Worm (Caenorhabditis elegans): ENCODE data around the gene gspd-1.
A peak's percentile ranks its signal among the peaks of the same experiment; 100 is the strongest.

Gene gspd-1

DNA sequence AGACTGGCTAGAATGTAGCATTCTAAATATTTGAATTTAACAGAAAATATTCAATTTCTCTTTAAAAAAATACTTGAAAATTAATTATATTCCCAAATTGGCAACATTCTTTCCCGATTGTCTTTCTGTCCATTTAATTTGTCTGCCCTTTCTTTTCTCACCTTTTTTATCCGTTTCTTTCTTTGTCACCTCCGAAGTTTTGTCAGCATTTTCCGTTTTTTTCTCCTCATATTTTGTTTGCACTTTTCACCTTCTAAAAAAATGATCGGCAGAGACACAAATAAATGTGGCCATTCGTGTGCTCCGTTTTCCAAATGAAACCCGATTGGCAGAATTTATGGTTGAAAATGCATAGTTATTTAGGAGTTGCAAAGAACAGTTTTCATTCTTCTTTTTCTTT, 1.1 kb upstream of the gspd-1 start:
- TF ChIP-seq ZK337.2 (GFP tag; IDR thresholded peaks at IDR 0.05) (no peak), lin-1 (GFP tag; IDR thresholded peaks at IDR 0.05) (no peak), mep-1 (tag; optimal IDR thresholded peaks at IDR 0.05) (no peak), lin-29 (GFP tag; IDR thresholded peaks at IDR 0.05) (no peak), fkh-10 (GFP tag; optimal IDR thresholded peaks at IDR 0.05) (no peak), mdl-1 (tag; optimal IDR thresholded peaks at IDR 0.05) (no peak)

ce11 chrIV:11316640-11317039, 579 bp upstream of the gspd-1 start:
- TF ChIP-seq nhr-76 (tag; optimal IDR thresholded peaks at IDR 0.05), result no peak
- TF ChIP-seq unc-62 (GFP tag; optimal IDR thresholded peaks at IDR 0.05 in 1 of 2), result peak in 1 of 2 experiments; percentile 85
- TF ChIP-seq unc-62 (tag; optimal IDR thresholded peaks at IDR 0.05), result no peak
- TF ChIP-seq daf-8 (GFP tag; IDR thresholded peaks at IDR 0.05), result no peak

DNA sequence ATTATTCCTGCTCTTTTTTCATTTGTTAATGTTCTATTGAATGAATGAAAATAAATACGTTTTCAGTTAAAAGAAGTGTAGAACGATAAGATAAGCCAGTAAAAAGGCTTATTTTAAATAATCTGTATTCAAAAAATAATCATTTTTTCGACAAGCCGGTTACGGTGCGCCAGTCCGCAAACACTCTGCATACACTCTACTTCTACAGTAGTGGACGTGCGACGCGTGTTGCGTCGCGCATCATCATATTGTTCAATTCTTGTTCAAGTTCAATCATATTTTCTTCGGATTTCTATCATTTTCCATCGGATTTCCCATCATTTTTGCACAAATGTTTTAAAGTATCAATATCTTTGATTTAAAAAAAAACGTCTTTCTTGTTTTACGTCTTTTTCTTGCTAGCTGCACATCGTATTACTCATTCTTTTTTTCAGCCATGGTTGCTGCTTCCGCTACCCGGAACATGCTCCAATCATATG, 2.7 kb downstream of the gspd-1 start, which contains the start of gene B0035.18:
Gene B0035.18, plus strand, starts transcription at position 429 of the 479 bp plus-strand sequence.
- TF ChIP-seq unc-130 (GFP tag; optimal IDR thresholded peaks at IDR 0.05) (peak; percentile 2), lsy-2 (tag; optimal IDR thresholded peaks at IDR 0.05) (peak in 1 of 2 experiments; percentile 12), pqm-1 (tag; optimal IDR thresholded peaks at IDR 0.05) (no peak)

ce11 chrIV:11320500-11320899, 3.3 kb downstream of the gspd-1 start, which contains the start of gene edg-1:
Gene edg-1 (plus strand): TSS chrIV:11320800.
- no peak for TF ChIP-seq daf-16 (GFP tag; optimal IDR thresholded peaks at IDR 0.05)
- TF ChIP-seq daf-16 (tag; optimal IDR thresholded peaks at IDR 0.05), result peak; percentile 9
- no peak for TF ChIP-seq duxl-1 (tag; optimal IDR thresholded peaks at IDR 0.05; ENCODE audit: poor library complexity)
- TF ChIP-seq nhr-11 (tag; optimal IDR thresholded peaks at IDR 0.05), result no peak
- no peak for TF ChIP-seq unc-39 (tag; optimal IDR thresholded peaks at IDR 0.05)
- no peak for TF ChIP-seq mxl-2 (GFP tag; conservative IDR thresholded peaks at IDR 0.05)

DNA sequence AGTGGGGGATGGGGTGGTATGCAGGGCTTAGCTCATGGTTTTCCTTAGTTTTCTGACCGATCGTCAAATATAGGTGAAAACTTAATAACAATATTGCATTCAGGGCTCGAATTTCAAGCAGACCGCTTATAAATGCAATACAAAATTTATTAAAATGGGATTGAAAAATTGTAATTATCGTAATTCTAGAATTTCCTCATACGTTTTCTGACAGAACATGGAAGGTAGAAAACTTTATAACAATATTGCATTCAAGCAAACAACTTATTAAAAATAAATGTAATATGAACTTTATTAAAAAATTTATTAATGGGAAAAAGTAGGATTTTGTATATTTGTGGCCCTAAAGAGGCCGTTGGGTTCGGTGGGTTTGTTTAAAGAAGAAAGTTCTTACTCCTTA, 6.4 kb downstream of the gspd-1 start:
- no peak for TF ChIP-seq attf-4 (tag; optimal IDR thresholded peaks at IDR 0.05)
- no peak for TF ChIP-seq pha-4 (GFP tag; IDR thresholded peaks at IDR 0.05)
- no peak for TF ChIP-seq pha-4 (tag; optimal IDR thresholded peaks at IDR 0.05)
- TF ChIP-seq nhr-25 (tag; optimal IDR thresholded peaks at IDR 0.05; ENCODE audit: borderline replicate concordance, insufficient read depth), result no peak
- no peak for TF ChIP-seq nhr-111 (GFP tag; optimal IDR thresholded peaks at IDR 0.05)
- TF ChIP-seq hmg-1.1 (GFP tag; IDR thresholded peaks at IDR 0.05), result no peak
- TF ChIP-seq zfp-2 (tag; optimal IDR thresholded peaks at IDR 0.05), result no peak
- TF ChIP-seq nhr-28 (tag; optimal IDR thresholded peaks at IDR 0.05), result no peak
- TF ChIP-seq fkh-10 (GFP tag; optimal IDR thresholded peaks at IDR 0.05), result no peak
- TF ChIP-seq daf-8 (GFP tag; IDR thresholded peaks at IDR 0.05), result no peak
- no peak for TF ChIP-seq egl-27 (tag; optimal IDR thresholded peaks at IDR 0.05)
- TF ChIP-seq ZK546.5 (tag; optimal IDR thresholded peaks at IDR 0.05), result no peak
- no peak for TF ChIP-seq mdt-29 (GFP tag; IDR thresholded peaks at IDR 0.05)
- no peak for TF ChIP-seq gei-8 (GFP tag; optimal IDR thresholded peaks at IDR 0.05)
- no peak for TF ChIP-seq zip-2 (tag; optimal IDR thresholded peaks at IDR 0.05)
- TF ChIP-seq arid-1 (GFP tag; conservative IDR thresholded peaks at IDR 0.05), result 0 out of 2 replicates have a peak, but pooled peaks have one; percentile 41
- no peak for TF ChIP-seq nhr-77 (tag; optimal IDR thresholded peaks at IDR 0.05)
- TF ChIP-seq ztf-7 (tag; optimal IDR thresholded peaks at IDR 0.05), result no peak
- no peak for TF ChIP-seq unc-62 (GFP tag; optimal IDR thresholded peaks at IDR 0.05 in 1 of 2)
- TF ChIP-seq unc-62 (tag; optimal IDR thresholded peaks at IDR 0.05), result no peak
- TF ChIP-seq dmd-8 (GFP tag; IDR thresholded peaks at IDR 0.05), result 0 out of 2 replicates have a peak, but pooled peaks have one; percentile 4
- no peak for TF ChIP-seq hlh-11 (tag; optimal IDR thresholded peaks at IDR 0.05)
- TF ChIP-seq daf-19 (GFP tag; conservative IDR thresholded peaks at IDR 0.05), result no peak
- TF ChIP-seq D1046.2 (GFP tag; IDR thresholded peaks at IDR 0.05), result no peak
- no peak for TF ChIP-seq F44E2.7 (GFP tag; IDR thresholded peaks at IDR 0.05)
- TF ChIP-seq lin-1 (GFP tag; IDR thresholded peaks at IDR 0.05), result no peak
- TF ChIP-seq nhr-76 (tag; optimal IDR thresholded peaks at IDR 0.05), result no peak
- TF ChIP-seq spr-3 (GFP tag; optimal IDR thresholded peaks at IDR 0.05), result no peak
- no peak for TF ChIP-seq snpc-4 (tag; optimal IDR thresholded peaks at IDR 0.05)
- no peak for TF ChIP-seq dve-1 (tag; optimal IDR thresholded peaks at IDR 0.05; ENCODE audit: insufficient read depth)
- no peak for TF ChIP-seq lin-39 (tag; optimal IDR thresholded peaks at IDR 0.05)
- TF ChIP-seq snpc-1.2 (GFP tag; IDR thresholded peaks at IDR 0.05), result peak; percentile 48; the same call in 1 of the 2 replicates
